Worm (Caenorhabditis elegans) whole organism, young adult: Measurements from ENCODE around the gene clec-32.
A peak's percentile ranks its signal among the peaks of the same experiment; 100 is the strongest.

Source experiments
- F52B5.7 ChIP-seq: sonication (generic microtip); optimal IDR thresholded peaks from 2 replicates; lab custom pipeline; 2016; ENCODE audit warnings: mild to moderate bottlenecking, missing genetic modification characterization, missing compliant biosample characterization
- K11D2.4 ChIP-seq: fragments of 200-800 bp; sonication (Bioruptor generic); IDR thresholded peaks from 2 replicates; pipeline ENCODE4 v1.3.6; 2022; ENCODE audit warnings: missing genetic modification reagents, missing genetic modification characterization, missing compliant biosample characterization
- Y53F4B.3 ChIP-seq: fragments of 200-800 bp; sonication (Bioruptor generic); IDR thresholded peaks from 2 replicates; pipeline ENCODE4 v1.3.6; 2022; ENCODE audit warnings: missing genetic modification reagents, missing genetic modification characterization, missing compliant biosample characterization
- Y53G8AR.9 ChIP-seq: fragments of 200-800 bp; sonication (Bioruptor generic); conservative IDR thresholded peaks from 2 replicates; pipeline ENCODE4 v1.3.6; 2022; ENCODE audit warnings: missing genetic modification reagents, missing genetic modification characterization, missing compliant biosample characterization
- Y67H2A.10 ChIP-seq: fragments of 200-800 bp; sonication (Bioruptor generic); conservative IDR thresholded peaks from 2 replicates; pipeline ENCODE4 v1.3.6; 2022; ENCODE audit warnings: missing genetic modification reagents, missing genetic modification characterization, missing compliant biosample characterization
- Y79H2A.3 ChIP-seq: fragments of 200-800 bp; sonication (Bioruptor generic); conservative IDR thresholded peaks from 2 replicates; pipeline ENCODE4 v1.3.6; 2022; ENCODE audit warnings: missing genetic modification reagents, missing genetic modification characterization, missing compliant biosample characterization
- Y95B8A.8 ChIP-seq: fragments of 200-800 bp; sonication (Bioruptor generic); IDR thresholded peaks from 2 replicates; pipeline ENCODE4 v1.3.6; 2022; ENCODE audit warnings: missing genetic modification reagents, missing genetic modification characterization, missing compliant biosample characterization
- ama-1 ChIP-seq, 3 experiments: fragments of 150-350 bp in 1 of 3; sonication (generic microtip) in 2 of 3; optimal IDR thresholded peaks; 2 replicates each; lab custom pipeline; 2014 to 2018; ENCODE audit warnings: missing biosample characterization in 2 of 3, missing genetic modification characterization in 2 of 3, missing genetic modification reagents in 2 of 3
- aptf-2 ChIP-seq: fragments of 200-800 bp; sonication (Bioruptor generic); conservative IDR thresholded peaks from 2 replicates; pipeline ENCODE4 v1.3.6; 2022; ENCODE audit warnings: missing genetic modification reagents, missing genetic modification characterization, missing compliant biosample characterization
- atf-7 ChIP-seq: sonication (generic microtip); optimal IDR thresholded peaks from 2 replicates; lab custom pipeline; 2017; ENCODE audit warnings: mild to moderate bottlenecking, missing genetic modification characterization, missing compliant biosample characterization
- attf-5 ChIP-seq: fragments of 200-800 bp; sonication (Bioruptor generic); optimal IDR thresholded peaks from 2 replicates; lab custom pipeline; 2018; ENCODE audit warnings: mild to moderate bottlenecking, missing genetic modification characterization, missing compliant biosample characterization
- attf-6 ChIP-seq: fragments of 200-800 bp; sonication (Bioruptor generic); IDR thresholded peaks from 2 replicates; pipeline ENCODE4 v1.3.6; 2022; ENCODE audit warnings: missing genetic modification reagents, missing genetic modification characterization, missing compliant biosample characterization
- ccch-3 ChIP-seq: fragments of 200-800 bp; sonication (Bioruptor generic); optimal IDR thresholded peaks from 2 replicates; lab custom pipeline; 2018; ENCODE audit warnings: mild to moderate bottlenecking, missing genetic modification characterization, missing compliant biosample characterization
- cebp-1 ChIP-seq, 2 experiments: fragments of 200-800 bp in 1 of 2; sonication (Bioruptor generic) in 1 of 2; sonication (generic microtip) in 1 of 2; IDR thresholded peaks in 1 of 2; optimal IDR thresholded peaks in 1 of 2; 2 replicates each; pipeline versions ENCODE4 v1.3.6 to Lab custom; 2017 to 2022; ENCODE audit warnings: missing compliant biosample characterization in 2 of 2, missing genetic modification characterization in 2 of 2, mild to moderate bottlenecking in 1 of 2, missing genetic modification reagents in 1 of 2, moderate library complexity in 1 of 2
- ceh-79 ChIP-seq: sonication (generic microtip); optimal IDR thresholded peaks from 2 replicates; lab custom pipeline; 2017; ENCODE audit warnings: mild to moderate bottlenecking, missing genetic modification characterization, missing compliant biosample characterization
- dpl-1 ChIP-seq: fragments of 150-350 bp; optimal IDR thresholded peaks from 2 replicates; lab custom pipeline; 2014; ENCODE audit warnings: missing biosample characterization, missing genetic modification reagents, missing genetic modification characterization
- efl-1 ChIP-seq: fragments of 150-350 bp; optimal IDR thresholded peaks from 2 replicates; lab custom pipeline; 2014; ENCODE audit warnings: missing biosample characterization, missing genetic modification reagents, missing genetic modification characterization
- egl-44 ChIP-seq: fragments of 200-800 bp; sonication (Bioruptor generic); IDR thresholded peaks from 2 replicates; pipeline ENCODE4 v1.3.6; 2022; ENCODE audit warnings: missing genetic modification reagents, missing genetic modification characterization, missing compliant biosample characterization
- egrh-3 ChIP-seq: fragments of 200-800 bp; sonication (Bioruptor generic); IDR thresholded peaks from 2 replicates; pipeline ENCODE4 v1.3.6; 2022; ENCODE audit warnings: missing genetic modification reagents, missing genetic modification characterization, missing compliant biosample characterization
- fkh-3 ChIP-seq: sonication (generic microtip); optimal IDR thresholded peaks from 2 replicates; lab custom pipeline; 2016; ENCODE audit warnings: mild to moderate bottlenecking, missing genetic modification characterization, missing compliant biosample characterization
- hlh-12 ChIP-seq: sonication (generic microtip); optimal IDR thresholded peaks from 2 replicates; lab custom pipeline; 2016; ENCODE audit warnings: missing genetic modification characterization, missing compliant biosample characterization
- lag-1 ChIP-seq: fragments of 200-800 bp; sonication (Bioruptor generic); IDR thresholded peaks from 2 replicates; pipeline ENCODE4 v1.3.6; 2022; ENCODE audit warnings: missing genetic modification reagents, missing genetic modification characterization, missing compliant biosample characterization
- let-526 ChIP-seq: fragments of 200-800 bp; sonication (Bioruptor generic); IDR thresholded peaks from 2 replicates; pipeline ENCODE4 v1.3.6; 2022; ENCODE audit warnings: missing genetic modification reagents, missing genetic modification characterization, missing compliant biosample characterization
- lin-26 ChIP-seq: fragments of 200-800 bp; sonication (Bioruptor generic); IDR thresholded peaks from 2 replicates; pipeline ENCODE4 v1.3.6; 2022; ENCODE audit warnings: missing genetic modification reagents, missing genetic modification characterization, missing compliant biosample characterization
- lin-40 ChIP-seq: sonication (generic microtip); optimal IDR thresholded peaks from 2 replicates; lab custom pipeline; 2016; ENCODE audit warnings: missing genetic modification characterization, mild to moderate bottlenecking, missing compliant biosample characterization, missing genotype, missing genetic modification reagents
- lsy-27 ChIP-seq: sonication (generic microtip); optimal IDR thresholded peaks from 2 replicates; lab custom pipeline; 2017; ENCODE audit warnings: missing genetic modification characterization, mild to moderate bottlenecking, missing compliant biosample characterization, antibody characterized with exemption, missing genotype, borderline replicate concordance; ENCODE audit not compliant: insufficient read depth
- mcd-1 ChIP-seq: fragments of 200-800 bp; sonication (Bioruptor generic); IDR thresholded peaks from 2 replicates; pipeline ENCODE4 v1.3.6; 2022; ENCODE audit warnings: missing genetic modification reagents, missing genetic modification characterization, missing compliant biosample characterization
- nfya-1 ChIP-seq: sonication (generic microtip); optimal IDR thresholded peaks from 2 replicates; lab custom pipeline; 2017; ENCODE audit warnings: antibody characterized with exemption, missing compliant biosample characterization, missing genetic modification characterization, borderline replicate concordance; ENCODE audit not compliant: insufficient read depth
- nfyb-1 ChIP-seq: fragments of 200-800 bp; sonication (Bioruptor generic); IDR thresholded peaks from 2 replicates; pipeline ENCODE4 v1.3.6; 2022; ENCODE audit warnings: missing genetic modification reagents, missing genetic modification characterization, missing compliant biosample characterization
- nhr-120 ChIP-seq: fragments of 200-800 bp; sonication (Bioruptor generic); IDR thresholded peaks from 2 replicates; pipeline ENCODE4 v1.3.6; 2022; ENCODE audit warnings: missing genetic modification characterization, missing compliant biosample characterization
- nhr-80 ChIP-seq: sonication (generic microtip); optimal IDR thresholded peaks from 2 replicates; lab custom pipeline; 2016; ENCODE audit warnings: missing genetic modification characterization, missing compliant biosample characterization
- pbrm-1 ChIP-seq: fragments of 200-800 bp; sonication (Bioruptor generic); IDR thresholded peaks from 2 replicates; pipeline ENCODE4 v1.3.6; 2022; ENCODE audit warnings: missing genetic modification reagents, missing genetic modification characterization, missing compliant biosample characterization
- pha-4 ChIP-seq: fragments of 150-350 bp; sonication (generic microtip); optimal IDR thresholded peaks from 2 replicates; lab custom pipeline; 2014; ENCODE audit warnings: missing biosample characterization, missing genetic modification reagents, missing genetic modification characterization
- rpc-1 ChIP-seq, 2 experiments: fragments of 150-350 bp in 1 of 2; sonication (generic microtip) in 1 of 2; optimal IDR thresholded peaks; 2 replicates each; lab custom pipeline; 2014 to 2018; ENCODE audit warnings: missing biosample characterization in 1 of 2, missing genetic modification characterization in 1 of 2, missing genetic modification reagents in 1 of 2, missing genotype in 1 of 2
- snpc-4 ChIP-seq, 5 experiments: fragments of 150-350 bp in 1 of 5; sonication (generic microtip) in 4 of 5; optimal IDR thresholded peaks; 2 replicates each; lab custom pipeline; 2014 to 2018; ENCODE audit warnings: missing genetic modification characterization in 5 of 5, missing biosample characterization in 3 of 5, antibody characterized with exemption in 2 of 5, mild to moderate bottlenecking in 2 of 5, missing compliant biosample characterization in 2 of 5, missing genotype in 2 of 5, moderate library complexity in 2 of 5, missing genetic modification reagents in 1 of 5
- somi-1 ChIP-seq: fragments of 200-800 bp; sonication (Bioruptor generic); optimal IDR thresholded peaks from 2 replicates; lab custom pipeline; 2018; ENCODE audit warnings: mild to moderate bottlenecking, missing genetic modification characterization, missing compliant biosample characterization
- sptf-2 ChIP-seq: fragments of 200-800 bp; sonication (Bioruptor generic); optimal IDR thresholded peaks from 2 replicates; lab custom pipeline; 2018; ENCODE audit warnings: mild to moderate bottlenecking, missing genetic modification characterization, missing compliant biosample characterization
- tbx-9 ChIP-seq: sonication (generic microtip); optimal IDR thresholded peaks from 2 replicates; lab custom pipeline; 2016; ENCODE audit warnings: borderline replicate concordance, missing genetic modification characterization, inconsistent platforms, missing compliant biosample characterization
- xnd-1 ChIP-seq: sonication (generic microtip); optimal IDR thresholded peaks from 2 replicates; lab custom pipeline; 2016; ENCODE audit warnings: missing genotype, missing genetic modification reagents, missing genetic modification characterization, missing compliant biosample characterization
- zfh-2 ChIP-seq: fragments of 200-800 bp; sonication (Bioruptor generic); conservative IDR thresholded peaks from 2 replicates; pipeline ENCODE4 v1.3.6; 2022; ENCODE audit warnings: missing genetic modification reagents, missing genetic modification characterization, missing compliant biosample characterization
- ztf-25 ChIP-seq: fragments of 200-800 bp; sonication (Bioruptor generic); IDR thresholded peaks from 2 replicates; pipeline ENCODE4 v1.3.6; 2022; ENCODE audit warnings: missing genetic modification reagents, missing genetic modification characterization, missing compliant biosample characterization
- ztf-26 ChIP-seq: sonication (generic microtip); optimal IDR thresholded peaks from 2 replicates; lab custom pipeline; 2017; ENCODE audit warnings: missing genetic modification characterization, missing compliant biosample characterization
- ztf-3 ChIP-seq: fragments of 200-800 bp; sonication (Bioruptor generic); optimal IDR thresholded peaks from 2 replicates; lab custom pipeline; 2018; ENCODE audit warnings: mild to moderate bottlenecking, missing genetic modification characterization, missing compliant biosample characterization

clec-32 gene

DNA sequence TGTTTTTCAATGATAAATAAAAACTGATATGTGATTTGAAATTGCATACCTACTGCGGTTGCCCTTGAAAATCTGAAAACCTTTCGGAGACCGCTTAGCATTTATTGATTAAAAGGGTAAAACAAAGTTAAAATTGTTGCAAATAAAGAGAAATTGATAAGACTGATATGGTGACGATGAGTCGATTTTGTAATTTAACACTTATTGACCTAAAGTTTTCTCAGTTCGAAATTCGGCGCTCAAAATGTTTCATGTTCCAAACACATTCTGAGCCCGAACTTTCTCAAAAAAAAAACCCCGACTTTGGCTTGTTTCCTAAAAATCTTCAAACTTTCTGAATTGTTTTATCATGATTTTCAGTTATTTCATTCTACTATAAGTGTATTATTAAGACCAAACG lies 20.7 kb downstream of the clec-32 start, which contains the start of gene clec-40:
TSS of gene clec-40 (minus strand) at position 101 of the 400 bp plus-strand sequence.
- TF ChIP-seq efl-1 (GFP tag; lab: Kevin White, UChicago) (no peak), Y79H2A.3 (GFP tag; lab: Robert Waterston, UW) (no peak), pbrm-1 (GFP tag; lab: Robert Waterston, UW) (no peak), hlh-12 (no peak), rpc-1 (optimal IDR thresholded peaks at IDR 0.05; lab: Kevin White, UChicago) (no peak), rpc-1 (tag; optimal IDR thresholded peaks at IDR 0.05; lab: Kevin White, UChicago) (no peak), nfyb-1 (GFP tag; lab: Robert Waterston, UW) (no peak), pha-4 (no peak), Y53F4B.3 (GFP tag; lab: Robert Waterston, UW) (no peak), sptf-2 (GFP tag; lab: Kevin White, UChicago) (no peak), let-526 (no peak), somi-1 (GFP tag; lab: Kevin White, UChicago) (no peak), cebp-1 (GFP tag; IDR thresholded peaks at IDR 0.05; lab: Robert Waterston, UW) (no peak), cebp-1 (tag; optimal IDR thresholded peaks at IDR 0.05; lab: Kevin White, UChicago) (no peak), ztf-25 (no peak), egl-44 (GFP tag; lab: Robert Waterston, UW) (no peak), egrh-3 (GFP tag; lab: Robert Waterston, UW) (no peak), aptf-2 (GFP tag; lab: Robert Waterston, UW) (no peak), attf-6 (GFP tag; lab: Robert Waterston, UW) (no peak), attf-5 (GFP tag; lab: Kevin White, UChicago) (no peak)
- TF ChIP-seq, all 124 proteins: peak for 0

DNA sequence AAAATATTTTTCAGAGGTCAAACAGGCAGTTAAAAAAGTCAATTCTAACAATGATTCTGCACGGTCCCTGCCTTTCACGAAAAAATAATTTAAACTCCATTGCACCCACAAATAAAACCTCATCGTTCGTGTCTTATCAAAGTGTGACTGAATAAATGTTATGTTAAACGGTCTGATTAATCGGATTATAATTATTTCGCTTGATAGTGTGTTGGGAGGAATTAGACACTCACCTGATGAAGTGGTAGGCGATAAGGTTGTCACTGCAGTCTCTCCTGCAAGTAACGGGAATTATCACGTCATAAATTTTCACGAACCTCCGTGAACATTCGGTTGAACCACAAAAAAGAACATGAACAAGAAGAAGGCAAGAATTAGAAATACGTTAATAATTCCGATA lies 21.3 kb downstream of the clec-32 start:
- TF ChIP-seq atf-7 (tag; lab: Kevin White, UChicago): no peak
- TF ChIP-seq Y67H2A.10 (GFP tag; lab: Robert Waterston, UW): no peak
- peak; percentile 72 for TF ChIP-seq nhr-80 (tag; lab: Kevin White, UChicago)

DNA sequence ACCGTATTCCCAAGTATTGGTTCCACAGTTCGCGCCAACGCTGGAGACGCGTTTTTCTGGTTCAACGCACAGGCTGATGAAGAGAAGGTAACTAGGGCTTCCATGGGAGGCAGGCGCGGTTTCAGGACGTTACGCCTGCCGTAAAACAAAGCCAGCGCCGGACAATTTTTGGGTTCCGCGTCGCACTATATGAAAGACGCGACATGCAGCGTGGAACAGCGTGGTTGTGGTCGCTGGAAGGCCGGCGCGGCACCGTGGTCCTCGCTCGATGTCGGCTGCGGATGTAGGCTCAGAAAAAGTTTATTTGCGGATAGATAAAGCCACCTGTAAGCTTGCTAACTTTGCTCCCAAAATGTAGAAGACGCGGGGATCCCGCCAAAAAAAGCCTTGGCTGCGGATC lies 23.2 kb downstream of the clec-32 start:
- TF ChIP-seq lag-1 (GFP tag; lab: Robert Waterston, UW) (no peak), F52B5.7 (no peak), snpc-4 (GFP tag; optimal IDR thresholded peaks at IDR 0.05; lab: Kevin White, UChicago) (no peak), snpc-4 (tag; optimal IDR thresholded peaks at IDR 0.05; lab: Kevin White, UChicago) (peak in 2 of 4 experiments; percentile 47 to 75), lsy-27 (tag; lab: Kevin White, UChicago) (no peak), ceh-79 (no peak), nfyb-1 (GFP tag; lab: Robert Waterston, UW) (0 out of 2 replicates have a peak, but pooled peaks have one; percentile 39), tbx-9 (tag; lab: Kevin White, UChicago) (no peak), xnd-1 (no peak), ama-1 (optimal IDR thresholded peaks at IDR 0.05; lab: Kevin White, UChicago) (no peak), ama-1 (GFP tag; optimal IDR thresholded peaks at IDR 0.05; lab: Kevin White, UChicago) (no peak), ztf-26 (tag; lab: Kevin White, UChicago) (no peak), zfh-2 (GFP tag; lab: Robert Waterston, UW) (peak; percentile 68), nfya-1 (no peak)

DNA sequence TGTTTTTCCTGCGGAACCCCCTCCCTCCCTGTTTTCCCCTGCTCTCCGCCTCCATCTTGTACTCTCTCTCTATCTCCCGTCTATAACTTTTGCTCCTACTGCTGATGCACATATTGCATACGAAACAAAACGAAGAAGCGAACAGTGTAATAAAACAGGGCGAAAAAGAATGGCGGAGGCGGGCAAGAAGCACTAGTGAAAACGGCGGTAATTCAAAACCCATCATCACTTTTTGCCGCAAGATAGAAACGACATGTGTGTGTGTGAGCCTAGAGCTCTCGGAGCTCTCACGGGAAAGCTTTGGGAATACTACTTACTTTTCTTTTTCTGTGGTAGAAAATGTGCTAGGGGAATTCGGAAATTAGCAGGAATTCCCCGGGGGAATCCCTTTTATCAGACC lies 25.5 kb downstream of the clec-32 start:
- TF ChIP-seq ccch-3 (GFP tag; lab: Kevin White, UChicago) (no peak), Y53G8AR.9 (no peak), dpl-1 (GFP tag; lab: Kevin White, UChicago) (no peak), lin-26 (GFP tag; lab: Robert Waterston, UW) (no peak), ztf-25 (no peak), lin-40 (tag; lab: Kevin White, UChicago) (no peak), Y95B8A.8 (no peak), sptf-2 (GFP tag; lab: Kevin White, UChicago) (no peak), hlh-12 (no peak), ztf-3 (GFP tag; lab: Kevin White, UChicago) (no peak), mcd-1 (no peak), nhr-120 (no peak), nfyb-1 (GFP tag; lab: Robert Waterston, UW) (no peak), K11D2.4 (GFP tag; lab: Robert Waterston, UW) (no peak), ceh-79 (no peak), fkh-3 (no peak)
